Worm (Caenorhabditis elegans) whole organism, L4/young adult: ENCODE results near the gene Y57A10C.1.

Source experiments
- W03F9.2 ChIP-seq: fragments of 150-350 bp; optimal IDR thresholded peaks from 2 replicates; lab custom pipeline; 2014; ENCODE audit warnings: missing biosample characterization, missing genetic modification characterization
- dao-5 ChIP-seq: sonication (generic microtip); optimal IDR thresholded peaks from 2 replicates; lab custom pipeline; 2016; ENCODE audit warnings: missing genotype, missing genetic modification characterization, moderate library complexity, missing compliant biosample characterization
- him-1 ChIP-seq: sonication (generic microtip); optimal IDR thresholded peaks from 2 replicates; lab custom pipeline; 2016; ENCODE audit warnings: missing genotype, missing genetic modification reagents, missing genetic modification characterization, missing compliant biosample characterization

DNA sequence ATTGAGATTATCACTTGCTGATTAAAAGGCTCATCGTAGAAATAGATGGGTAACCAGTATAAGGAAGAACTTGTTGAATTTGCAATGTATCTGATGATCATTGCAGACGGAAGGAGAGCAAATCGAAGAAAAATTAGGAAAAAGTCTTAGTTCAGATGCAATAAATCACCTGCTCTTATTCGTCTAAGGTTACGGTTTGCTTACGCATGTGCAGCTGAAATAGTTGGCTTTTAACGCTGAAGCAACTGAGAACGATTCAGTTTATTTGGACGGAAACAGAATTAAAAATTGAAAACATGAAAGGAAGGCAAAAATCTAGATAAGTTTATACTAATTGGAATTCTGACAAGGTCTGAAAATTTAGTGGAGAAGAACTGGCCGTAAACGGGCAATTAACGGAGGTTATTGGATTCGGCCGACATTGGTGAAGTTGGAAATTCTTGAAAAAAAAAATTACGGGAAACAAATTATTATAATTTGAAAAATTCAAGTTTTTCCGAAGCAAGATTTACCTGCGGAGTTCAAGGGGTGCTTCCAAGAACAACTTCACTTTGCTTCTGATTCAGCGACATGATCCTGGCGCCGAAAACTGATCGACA, 40.5 kb upstream of the Y57A10C.1 start, which contains the start of the genes sre-35 and sre-33:
- TF ChIP-seq dao-5 (tag; lab: Kevin White, UChicago) (no peak), him-1 (tag; lab: Kevin White, UChicago) (no peak), W03F9.2 (tag; lab: Kevin White, UChicago) (no peak)
